Fruit fly (Drosophila melanogaster): ENCODE results near the gene CG10077.

- TF ChIP-seq woc (GFP tag; optimal IDR thresholded peaks at IDR 0.05) (peak; percentile 85), Vsx2 (GFP tag; optimal IDR thresholded peaks at IDR 0.05; ENCODE audit: partially characterized antibody) (no peak), Dif (GFP tag; optimal IDR thresholded peaks at IDR 0.05; ENCODE audit: partially characterized antibody) (no peak), Rel (GFP tag; optimal IDR thresholded peaks at IDR 0.05) (no peak), Rel (tag; optimal IDR thresholded peaks at IDR 0.05) (peak; percentile 76), sage (GFP tag; optimal IDR thresholded peaks at IDR 0.05) (peak; percentile 90), psq (GFP tag; optimal IDR thresholded peaks at IDR 0.05) (peak; percentile 83)
Measured at dm6 chr3L:6955254-6956229, at the start of gene CG10077, which contains the start of gene CG9948.

Data from whole organism, wandering third instar larva.